Fruit fly (Drosophila melanogaster) whole organism, embryonic: ENCODE measurements around the gene SNRPG.

Experiments
- Blimp-1 ChIP-seq: fragments of 200-800 bp; sonication (Bioruptor generic); optimal IDR thresholded peaks from 3 replicates; lab custom pipeline; 2018; ENCODE audit warnings: missing biosample characterization, missing genetic modification characterization, mild to moderate bottlenecking, moderate library complexity, missing genetic modification reagents
- CG10366 ChIP-seq: fragments of 200-800 bp; sonication (Bioruptor generic); IDR thresholded peaks from 2 replicates; pipeline ENCODE4 v1.3.6; 2022; ENCODE audit warnings: missing biosample characterization, missing genetic modification characterization
- CG10959 ChIP-seq: fragments of 200-800 bp; sonication (Bioruptor generic); IDR thresholded peaks from 2 replicates; pipeline ENCODE4 v1.3.6; 2022; ENCODE audit warnings: missing biosample characterization, missing genetic modification characterization
- CG11085 ChIP-seq: fragments of 200-800 bp; sonication (Bioruptor generic); IDR thresholded peaks from 2 replicates; pipeline ENCODE4 v1.3.6; 2022; ENCODE audit warnings: missing biosample characterization, missing genetic modification characterization
- CG11247 ChIP-seq: fragments of 200-800 bp; sonication (Bioruptor generic); IDR thresholded peaks from 2 replicates; pipeline ENCODE4 v1.3.6; 2022; ENCODE audit warnings: missing biosample characterization, missing genetic modification characterization
- CG12236 ChIP-seq: fragments of 200-800 bp; sonication (Bioruptor generic); optimal IDR thresholded peaks from 2 replicates; lab custom pipeline; 2016; ENCODE audit warnings: missing biosample characterization, missing genetic modification characterization
- CG12769 ChIP-seq: fragments of 200-800 bp; sonication (Bioruptor generic); optimal IDR thresholded peaks from 2 replicates; lab custom pipeline; 2019; ENCODE audit warnings: missing biosample characterization, mild to moderate bottlenecking, missing genetic modification characterization, moderate library complexity
- CG13624 ChIP-seq: fragments of 200-800 bp; sonication (Bioruptor generic); optimal IDR thresholded peaks from 2 replicates; lab custom pipeline; 2016; ENCODE audit warnings: missing biosample characterization, missing genetic modification characterization
- CG13894 ChIP-seq: fragments of 200-800 bp; sonication (Bioruptor generic); optimal IDR thresholded peaks from 3 replicates; lab custom pipeline; 2018; ENCODE audit warnings: missing biosample characterization, mild to moderate bottlenecking, missing genetic modification characterization, moderate library complexity
- CG15269 ChIP-seq: fragments of 200-800 bp; sonication (Bioruptor generic); optimal IDR thresholded peaks from 2 replicates; lab custom pipeline; 2018; ENCODE audit warnings: missing biosample characterization, mild to moderate bottlenecking, missing genetic modification characterization, moderate library complexity
- CG1529 ChIP-seq: fragments of 200-800 bp; sonication (Bioruptor generic); optimal IDR thresholded peaks from 3 replicates; lab custom pipeline; 2018; ENCODE audit warnings: missing biosample characterization, missing genetic modification characterization
- CG16779 ChIP-seq: fragments of 200-800 bp; sonication (Bioruptor generic); IDR thresholded peaks from 2 replicates; pipeline ENCODE4 v1.3.6; 2022; ENCODE audit warnings: missing biosample characterization, missing genetic modification characterization
- CG17829 ChIP-seq: fragments of 200-800 bp; optimal IDR thresholded peaks from 2 replicates; lab custom pipeline; 2019; ENCODE audit warnings: missing biosample characterization, mild to moderate bottlenecking, missing genetic modification characterization, moderate library complexity
- CG18011 ChIP-seq: fragments of 200-800 bp; sonication (Bioruptor generic); optimal IDR thresholded peaks from 2 replicates; lab custom pipeline; 2017; ENCODE audit warnings: missing biosample characterization, missing genetic modification characterization, mild to moderate bottlenecking, moderate library complexity, missing genotype
- CG3065 ChIP-seq: fragments of 200-800 bp; sonication (Bioruptor generic); optimal IDR thresholded peaks from 2 replicates; lab custom pipeline; 2016; ENCODE audit warnings: missing biosample characterization, missing genetic modification characterization
- CG4360 ChIP-seq: fragments of 200-800 bp; sonication (Bioruptor generic); IDR thresholded peaks from 2 replicates; pipeline ENCODE4 v1.3.6; 2022; ENCODE audit warnings: missing biosample characterization, missing genetic modification characterization
- CG8089 ChIP-seq: fragments of 200-800 bp; sonication (Bioruptor generic); optimal IDR thresholded peaks from 3 replicates; lab custom pipeline; 2016; ENCODE audit warnings: missing biosample characterization, missing genetic modification characterization
- Camta ChIP-seq: fragments of 200-800 bp; sonication (Bioruptor generic); optimal IDR thresholded peaks from 2 replicates; lab custom pipeline; 2016; ENCODE audit warnings: missing biosample characterization, missing genetic modification characterization
- Chrac-16 ChIP-seq: fragments of 200-800 bp; sonication (Bioruptor generic); optimal IDR thresholded peaks from 3 replicates; lab custom pipeline; 2016; ENCODE audit warnings: missing biosample characterization, missing genetic modification characterization
- Deaf1 ChIP-seq: fragments of 200-800 bp; optimal IDR thresholded peaks from 3 replicates; lab custom pipeline; 2019; ENCODE audit warnings: missing biosample characterization, mild to moderate bottlenecking, missing genetic modification characterization, moderate library complexity
- Dek ChIP-seq: fragments of 200-800 bp; sonication (Bioruptor generic); optimal IDR thresholded peaks from 3 replicates; lab custom pipeline; 2019; ENCODE audit warnings: missing biosample characterization, mild to moderate bottlenecking, missing genetic modification characterization, moderate library complexity
- Dref ChIP-seq: fragments of 200-800 bp; sonication (Bioruptor generic); IDR thresholded peaks from 2 replicates; pipeline ENCODE4 v1.3.6; 2022; ENCODE audit warnings: missing biosample characterization, missing genetic modification characterization
- Fer2 ChIP-seq: fragments of 200-800 bp; sonication (Bioruptor generic); optimal IDR thresholded peaks from 2 replicates; lab custom pipeline; 2018; ENCODE audit warnings: missing biosample characterization, mild to moderate bottlenecking, missing genetic modification characterization, moderate library complexity
- Hey ChIP-seq: fragments of 200-800 bp; sonication (Bioruptor generic); optimal IDR thresholded peaks from 3 replicates; lab custom pipeline; 2018; ENCODE audit warnings: missing biosample characterization, mild to moderate bottlenecking, missing genetic modification characterization
- MESR4 ChIP-seq: fragments of 200-800 bp; sonication (Bioruptor generic); optimal IDR thresholded peaks from 2 replicates; lab custom pipeline; 2018; ENCODE audit warnings: missing biosample characterization, mild to moderate bottlenecking, missing genetic modification characterization, moderate library complexity
- NfI ChIP-seq: fragments of 200-800 bp; sonication (Bioruptor generic); optimal IDR thresholded peaks from 3 replicates; lab custom pipeline; 2018; ENCODE audit warnings: missing biosample characterization, mild to moderate bottlenecking, missing genetic modification characterization, moderate library complexity
- Opbp ChIP-seq: fragments of 200-800 bp; sonication (Bioruptor generic); IDR thresholded peaks from 3 replicates; pipeline ENCODE4 v1.3.6; 2022; ENCODE audit warnings: missing biosample characterization, missing genetic modification characterization; ENCODE audit not compliant: partially characterized antibody
- Six4 ChIP-seq: fragments of 200-800 bp; sonication (Bioruptor generic); optimal IDR thresholded peaks from 2 replicates; lab custom pipeline; 2016; ENCODE audit warnings: missing biosample characterization, missing genetic modification characterization
- Sry-β ChIP-seq: fragments of 200-800 bp; sonication (Bioruptor generic); optimal IDR thresholded peaks from 2 replicates; lab custom pipeline; 2018; ENCODE audit warnings: missing biosample characterization, mild to moderate bottlenecking, missing genetic modification characterization, moderate library complexity
- TFAM ChIP-seq: fragments of 200-800 bp; sonication (Bioruptor generic); optimal IDR thresholded peaks from 2 replicates; lab custom pipeline; 2017; ENCODE audit warnings: missing biosample characterization, missing genetic modification characterization, inconsistent platforms
- Trl ChIP-seq, 3 experiments: fragments of >200 bp in 2 of 3; fragments of 200-800 bp in 1 of 3; sonication (Bioruptor generic) in 1 of 3; optimal IDR thresholded peaks; 2 replicates in 1 of 3; 3 replicates in 2 of 3; lab custom pipeline; 2016 to 2017; ENCODE audit warnings: missing biosample characterization in 1 of 3, missing genetic modification characterization in 1 of 3
- abd-A ChIP-seq: fragments of 200-800 bp; sonication (Bioruptor generic); optimal IDR thresholded peaks from 3 replicates; lab custom pipeline; 2019; ENCODE audit warnings: missing biosample characterization, mild to moderate bottlenecking, missing genetic modification characterization, moderate library complexity
- al ChIP-seq: fragments of 200-800 bp; sonication (Bioruptor generic); IDR thresholded peaks from 2 replicates; pipeline ENCODE4 v1.3.6; 2022; ENCODE audit warnings: missing biosample characterization, missing genetic modification characterization
- br ChIP-seq: fragments of >200 bp; optimal IDR thresholded peaks from 2 replicates; lab custom pipeline; 2017
- chinmo ChIP-seq: fragments of 200-800 bp; sonication (Bioruptor generic); IDR thresholded peaks from 4 replicates; pipeline ENCODE4 v1.3.6; 2022; ENCODE audit warnings: missing biosample characterization, missing genetic modification characterization; ENCODE audit not compliant: partially characterized antibody
- dmrt99B ChIP-seq: fragments of 200-800 bp; sonication (Bioruptor generic); optimal IDR thresholded peaks from 2 replicates; lab custom pipeline; 2018; ENCODE audit warnings: missing biosample characterization, mild to moderate bottlenecking, missing genetic modification characterization, moderate library complexity
- eve ChIP-seq, 2 experiments: fragments of >200 bp; optimal IDR thresholded peaks; 2 replicates each; lab custom pipeline; 2017; ENCODE audit warnings: missing biosample characterization in 2 of 2, missing genetic modification characterization in 2 of 2
- gfzf ChIP-seq: fragments of 200-800 bp; sonication (Bioruptor generic); optimal IDR thresholded peaks from 2 replicates; lab custom pipeline; 2016; ENCODE audit warnings: missing biosample characterization, mild to moderate bottlenecking, missing genetic modification characterization, moderate library complexity
- grau ChIP-seq: fragments of 200-800 bp; optimal IDR thresholded peaks from 3 replicates; lab custom pipeline; 2019; ENCODE audit warnings: missing biosample characterization, mild to moderate bottlenecking, missing genetic modification characterization, moderate library complexity
- jumu ChIP-seq: fragments of 200-800 bp; sonication (Bioruptor generic); optimal IDR thresholded peaks from 3 replicates; lab custom pipeline; 2016; ENCODE audit warnings: missing biosample characterization, missing genetic modification characterization
- kni ChIP-seq: fragments of 200-800 bp; sonication (Bioruptor generic); optimal IDR thresholded peaks from 3 replicates; lab custom pipeline; 2017; ENCODE audit warnings: mild to moderate bottlenecking, missing biosample characterization, missing genetic modification reagents, missing genetic modification characterization
- lab ChIP-seq: fragments of 200-800 bp; sonication (Bioruptor generic); optimal IDR thresholded peaks from 3 replicates; lab custom pipeline; 2017; ENCODE audit warnings: missing biosample characterization, missing genetic modification characterization, mild to moderate bottlenecking, moderate library complexity, missing genetic modification reagents
- nerfin-1 ChIP-seq: fragments of 200-800 bp; sonication (Bioruptor generic); optimal IDR thresholded peaks from 3 replicates; lab custom pipeline; 2019; ENCODE audit warnings: missing biosample characterization, mild to moderate bottlenecking, missing genetic modification characterization, moderate library complexity
- sens ChIP-seq: fragments of 200-800 bp; sonication (Bioruptor generic); peaks from one replicate; lab custom pipeline; 2016; ENCODE audit warnings: missing biosample characterization, missing genetic modification characterization
- sob ChIP-seq: fragments of 200-800 bp; sonication (Bioruptor generic); IDR thresholded peaks from 2 replicates; pipeline ENCODE4 v1.3.6; 2022; ENCODE audit warnings: missing biosample characterization, missing genetic modification characterization
- tna ChIP-seq: fragments of 200-800 bp; sonication (Bioruptor generic); IDR thresholded peaks from 2 replicates; pipeline ENCODE4 v1.3.6; 2022; ENCODE audit warnings: missing biosample characterization, missing genetic modification characterization; ENCODE audit not compliant: partially characterized antibody
- toy ChIP-seq: fragments of 200-800 bp; sonication (Bioruptor generic); IDR thresholded peaks from 2 replicates; pipeline ENCODE4 v1.3.6; 2022; ENCODE audit warnings: missing biosample characterization, missing genetic modification characterization

The SNRPG gene

dm6 chrX:16618724-16619123 is 21.5 kb downstream of the SNRPG start (continued):
- no peak for TF ChIP-seq Six4 (GFP tag; lab: Kevin White, UChicago)
- TF ChIP-seq al (GFP tag; lab: Robert Waterston, UW): no peak

- TF ChIP-seq CG10959: no peak
- no peak for TF ChIP-seq sob (GFP tag; lab: Robert Waterston, UW)
- TF ChIP-seq Opbp (GFP tag; lab: Robert Waterston, UW): no peak
- TF ChIP-seq CG1529 (GFP tag; lab: Kevin White, UChicago): no peak
- TF ChIP-seq jumu (GFP tag; lab: Kevin White, UChicago): no peak
- no peak for TF ChIP-seq CG17829 (tag; lab: Kevin White, UChicago)
- no peak for TF ChIP-seq gfzf (GFP tag; lab: Kevin White, UChicago)
- no peak for TF ChIP-seq Deaf1 (tag; lab: Kevin White, UChicago)
- TF ChIP-seq CG13894 (tag; lab: Kevin White, UChicago): peak; percentile 41
- TF ChIP-seq grau (tag; lab: Kevin White, UChicago): peak; percentile 72
- no peak for TF ChIP-seq Fer2 (tag; lab: Kevin White, UChicago)
- TF ChIP-seq toy (GFP tag; lab: Robert Waterston, UW): no peak
- TF ChIP-seq NfI (GFP tag; lab: Kevin White, UChicago): no peak
- no peak for TF ChIP-seq CG8089 (GFP tag; lab: Kevin White, UChicago)
- TF ChIP-seq CG4360: no peak
- TF ChIP-seq Dek: no peak
- 0 out of 4 replicates have a peak, but pooled peaks have one; percentile 36 for TF ChIP-seq chinmo (GFP tag; lab: Robert Waterston, UW)
- TF ChIP-seq br: no peak
- no peak for TF ChIP-seq CG15269
- TF ChIP-seq Hey: no peak
- TF ChIP-seq CG11085 (GFP tag; lab: Robert Waterston, UW): no peak
- TF ChIP-seq CG13624 (GFP tag; lab: Kevin White, UChicago): no peak
- TF ChIP-seq kni (GFP tag; lab: Kevin White, UChicago): no peak
- TF ChIP-seq Blimp-1 (GFP tag; lab: Kevin White, UChicago): peak; percentile 85
- TF ChIP-seq eve (GFP tag; optimal IDR thresholded peaks at IDR 0.05; lab: Kevin White, UChicago): no peak
- TF ChIP-seq tna (GFP tag; lab: Robert Waterston, UW): no peak
- TF ChIP-seq Sry-β (GFP tag; lab: Kevin White, UChicago): no peak
- no peak for TF ChIP-seq Trl (optimal IDR thresholded peaks at IDR 0.05; lab: Kevin White, UChicago)
- TF ChIP-seq Trl (GFP tag; optimal IDR thresholded peaks at IDR 0.05; lab: Kevin White, UChicago): no peak
- TF ChIP-seq dmrt99B (tag; lab: Kevin White, UChicago): no peak
- TF ChIP-seq CG12769 (tag; lab: Kevin White, UChicago): peak; percentile 87
- peak; percentile 6 for TF ChIP-seq sens (GFP tag; lab: Kevin White, UChicago)
- no peak for TF ChIP-seq CG10366 (GFP tag; lab: Robert Waterston, UW)
- TF ChIP-seq lab: no peak
- no peak for TF ChIP-seq Chrac-16 (GFP tag; lab: Kevin White, UChicago)
- peak; percentile 40; the same call in 1 of the 2 replicates for TF ChIP-seq CG11247
- no peak for TF ChIP-seq CG18011 (GFP tag; lab: Kevin White, UChicago)
- no peak for TF ChIP-seq CG12236 (GFP tag; lab: Kevin White, UChicago)
- no peak for TF ChIP-seq TFAM
- no peak for TF ChIP-seq Camta (GFP tag; lab: Kevin White, UChicago)
- no peak for TF ChIP-seq CG3065 (GFP tag; lab: Kevin White, UChicago)
- TF ChIP-seq nerfin-1 (tag; lab: Kevin White, UChicago): no peak
- no peak for TF ChIP-seq MESR4 (GFP tag; lab: Kevin White, UChicago)
- TF ChIP-seq Dref (GFP tag; lab: Robert Waterston, UW): no peak
- TF ChIP-seq abd-A (tag; lab: Kevin White, UChicago): peak; percentile 16
- TF ChIP-seq CG16779 (GFP tag; lab: Robert Waterston, UW): no peak
Observed at dm6 chrX:16616773-16617738, 23.2 kb downstream of the SNRPG start.
